Worm (Caenorhabditis elegans) whole organism, L3 larva: Measurements from ENCODE around the gene ccch-2.

ENCODE experiments used
- R02D3.7 ChIP-seq: fragments of 150-350 bp; optimal IDR thresholded peaks from 2 replicates; lab custom pipeline; 2014; ENCODE audit warnings: missing biosample characterization, missing genetic modification characterization
- ZK546.5 ChIP-seq: sonication (generic microtip); optimal IDR thresholded peaks from 2 replicates; lab custom pipeline; 2017; ENCODE audit warnings: missing biosample characterization, missing genetic modification characterization
- ama-1 ChIP-seq: fragments of 150-350 bp; optimal IDR thresholded peaks from 2 replicates; lab custom pipeline; 2018
- ceh-16 ChIP-seq: sonication (generic microtip); optimal IDR thresholded peaks from 2 replicates; lab custom pipeline; 2017; ENCODE audit warnings: missing biosample characterization, missing genetic modification characterization
- ceh-28 ChIP-seq: fragments of 150-350 bp; optimal IDR thresholded peaks from 2 replicates; lab custom pipeline; 2014; ENCODE audit warnings: missing biosample characterization, missing genetic modification reagents, missing genetic modification characterization
- ceh-9 ChIP-seq: sonication (generic microtip); optimal IDR thresholded peaks from 2 replicates; lab custom pipeline; 2018; ENCODE audit warnings: missing biosample characterization, missing genetic modification characterization
- daf-12 ChIP-seq: fragments of 150-350 bp; optimal IDR thresholded peaks from 2 replicates; lab custom pipeline; 2014; ENCODE audit warnings: missing biosample characterization, missing genetic modification reagents, missing genetic modification characterization
- egl-27 ChIP-seq: sonication (generic microtip); optimal IDR thresholded peaks from 4 replicates; lab custom pipeline; 2017; ENCODE audit warnings: missing biosample characterization, missing genetic modification reagents, missing genetic modification characterization
- egl-5 ChIP-seq: fragments of 150-350 bp; optimal IDR thresholded peaks from 2 replicates; lab custom pipeline; 2017; ENCODE audit warnings: missing biosample characterization, missing genetic modification reagents, missing genetic modification characterization, inconsistent platforms
- elt-2 ChIP-seq: sonication (generic microtip); optimal IDR thresholded peaks from 2 replicates; lab custom pipeline; 2016; ENCODE audit warnings: missing genetic modification reagents, mild to moderate bottlenecking, missing genetic modification characterization, missing compliant biosample characterization
- eor-1 ChIP-seq, 2 experiments: fragments of 150-350 bp; optimal IDR thresholded peaks; 2 replicates each; lab custom pipeline; 2014 to 2018; ENCODE audit warnings: missing biosample characterization in 2 of 2, missing genetic modification characterization in 2 of 2
- fkh-2 ChIP-seq: fragments of 150-350 bp; optimal IDR thresholded peaks from 2 replicates; lab custom pipeline; 2014; ENCODE audit warnings: missing biosample characterization, missing genetic modification reagents, missing genetic modification characterization
- fos-1 ChIP-seq: fragments of 150-350 bp; optimal IDR thresholded peaks from 2 replicates; lab custom pipeline; 2014; ENCODE audit warnings: missing biosample characterization, missing genetic modification characterization
- hmg-11 ChIP-seq: sonication (generic microtip); optimal IDR thresholded peaks from 2 replicates; lab custom pipeline; 2016; ENCODE audit warnings: missing genetic modification characterization, missing compliant biosample characterization
- lin-39 ChIP-seq: fragments of 150-350 bp; optimal IDR thresholded peaks from 2 replicates; lab custom pipeline; 2018; ENCODE audit warnings: missing biosample characterization, missing genetic modification reagents, missing genetic modification characterization
- mdl-1 ChIP-seq: fragments of 150-350 bp; optimal IDR thresholded peaks from 2 replicates; lab custom pipeline; 2014; ENCODE audit warnings: missing biosample characterization, missing genetic modification characterization
- mml-1 ChIP-seq: fragments of 150-350 bp; sonication (generic microtip); optimal IDR thresholded peaks from 3 replicates; lab custom pipeline; 2014; ENCODE audit warnings: missing biosample characterization, missing genetic modification characterization
- nfya-1 ChIP-seq: sonication (generic microtip); optimal IDR thresholded peaks from 2 replicates; lab custom pipeline; 2017; ENCODE audit warnings: missing genetic modification characterization, mild to moderate bottlenecking, missing compliant biosample characterization, antibody characterized with exemption, moderate library complexity; ENCODE audit not compliant: insufficient read depth
- nhr-12 ChIP-seq: fragments of 150-350 bp; optimal IDR thresholded peaks from 2 replicates; lab custom pipeline; 2014; ENCODE audit warnings: missing biosample characterization, missing genetic modification characterization
- nhr-23 ChIP-seq: fragments of 150-350 bp; optimal IDR thresholded peaks from 2 replicates; lab custom pipeline; 2014; ENCODE audit warnings: missing biosample characterization, missing genetic modification reagents, missing genetic modification characterization
- nhr-25 ChIP-seq: sonication (generic microtip); optimal IDR thresholded peaks from 2 replicates; lab custom pipeline; 2017; ENCODE audit warnings: missing biosample characterization, missing genetic modification characterization
- nhr-28 ChIP-seq: fragments of 150-350 bp; optimal IDR thresholded peaks from 2 replicates; lab custom pipeline; 2014; ENCODE audit warnings: missing biosample characterization, missing genetic modification characterization
- nhr-43 ChIP-seq: sonication (generic microtip); optimal IDR thresholded peaks from 2 replicates; lab custom pipeline; 2016; ENCODE audit warnings: mild to moderate bottlenecking, missing genetic modification characterization, missing compliant biosample characterization; ENCODE audit not compliant: poor library complexity, severe bottlenecking
- nhr-67 ChIP-seq: fragments of 150-350 bp; optimal IDR thresholded peaks from 2 replicates; lab custom pipeline; 2014; ENCODE audit warnings: missing biosample characterization, missing genetic modification characterization
- nhr-76 ChIP-seq: fragments of 150-350 bp; sonication (generic microtip); optimal IDR thresholded peaks from 5 replicates; lab custom pipeline; 2014; ENCODE audit warnings: missing biosample characterization, missing genetic modification characterization
- pqm-1 ChIP-seq: fragments of 150-350 bp; optimal IDR thresholded peaks from 2 replicates; lab custom pipeline; 2017; ENCODE audit warnings: missing biosample characterization, missing genetic modification characterization, inconsistent platforms
- sea-2 ChIP-seq: fragments of 150-350 bp; sonication (generic microtip); optimal IDR thresholded peaks from 4 replicates; lab custom pipeline; 2014; ENCODE audit warnings: missing biosample characterization, missing genetic modification reagents, missing genetic modification characterization
- skn-1 ChIP-seq: fragments of 150-350 bp; optimal IDR thresholded peaks from 2 replicates; lab custom pipeline; 2014; ENCODE audit warnings: missing biosample characterization, missing genetic modification characterization
- snpc-4 ChIP-seq: fragments of 150-350 bp; optimal IDR thresholded peaks from 2 replicates; lab custom pipeline; 2014; ENCODE audit warnings: missing biosample characterization, missing genetic modification characterization
- tbx-2 ChIP-seq: sonication (generic microtip); optimal IDR thresholded peaks from 2 replicates; lab custom pipeline; 2016; ENCODE audit warnings: mild to moderate bottlenecking, missing genetic modification characterization, missing compliant biosample characterization
- unc-39 ChIP-seq: sonication (generic microtip); optimal IDR thresholded peaks from 4 replicates; lab custom pipeline; 2017; ENCODE audit warnings: missing biosample characterization, missing genetic modification characterization
- zag-1 ChIP-seq: fragments of 150-350 bp; optimal IDR thresholded peaks from 2 replicates; lab custom pipeline; 2014; ENCODE audit warnings: missing biosample characterization, missing genetic modification characterization
- ztf-11 ChIP-seq: fragments of 150-350 bp; optimal IDR thresholded peaks from 2 replicates; lab custom pipeline; 2014; ENCODE audit warnings: missing biosample characterization, missing genetic modification characterization
- ztf-4 ChIP-seq: fragments of 150-350 bp; optimal IDR thresholded peaks from 2 replicates; lab custom pipeline; 2014; ENCODE audit warnings: missing biosample characterization, missing genetic modification characterization

The ccch-2 gene

ce11 chrIV:16247131-16247530, 30.9 kb upstream of the ccch-2 start, which contains the start of gene F38C2.1:
F38C2.1 (plus strand) TSS chrIV:16247431.
- TF ChIP-seq ztf-4 (tag; lab: Kevin White, UChicago) (no peak), nfya-1 (tag; lab: Kevin White, UChicago) (no peak), nhr-67 (tag; lab: Kevin White, UChicago) (no peak), mml-1 (tag; lab: Kevin White, UChicago) (no peak), daf-12 (tag; lab: Kevin White, UChicago) (no peak), nhr-43 (tag; lab: Kevin White, UChicago) (no peak), ceh-28 (tag; lab: Kevin White, UChicago) (no peak), R02D3.7 (no peak), ama-1 (no peak), egl-5 (tag; lab: Kevin White, UChicago) (no peak), zag-1 (tag; lab: Kevin White, UChicago) (no peak), lin-39 (tag; lab: Kevin White, UChicago) (no peak), tbx-2 (no peak), unc-39 (tag; lab: Kevin White, UChicago) (no peak), ZK546.5 (tag; lab: Kevin White, UChicago) (no peak), ztf-11 (tag; lab: Kevin White, UChicago) (no peak), pqm-1 (tag; lab: Kevin White, UChicago) (no peak), fos-1 (tag; lab: Kevin White, UChicago) (no peak)

- TF ChIP-seq ztf-11 (tag; lab: Kevin White, UChicago) (no peak), fkh-2 (tag; lab: Kevin White, UChicago) (no peak), nfya-1 (tag; lab: Kevin White, UChicago) (no peak), sea-2 (GFP tag; lab: Kevin White, UChicago) (no peak), daf-12 (tag; lab: Kevin White, UChicago) (no peak), mdl-1 (no peak), hmg-11 (no peak)
Observed at ce11 chrIV:16254464-16254863, 23.5 kb upstream of the ccch-2 start, which contains the start of gene hlh-17. hlh-17 (plus strand) TSS chrIV:16254764.

ce11 chrIV:16257330-16257729, 20.7 kb upstream of the ccch-2 start, which contains the start of gene hlh-31:
hlh-31 (plus strand) TSS chrIV:16257630.
- TF ChIP-seq daf-12 (tag; lab: Kevin White, UChicago) (no peak), snpc-4 (tag; lab: Kevin White, UChicago) (no peak), ztf-11 (tag; lab: Kevin White, UChicago) (no peak), elt-2 (tag; lab: Kevin White, UChicago) (no peak), nfya-1 (tag; lab: Kevin White, UChicago) (no peak)

ce11 chrIV:16270955-16271354, 7.0 kb upstream of the ccch-2 start, which contains the start of gene F38C2.4:
F38C2.4 (plus strand) TSS chrIV:16271255.
- TF ChIP-seq hmg-11, result no peak
- no peak for TF ChIP-seq fkh-2 (tag; lab: Kevin White, UChicago)
- TF ChIP-seq ZK546.5 (tag; lab: Kevin White, UChicago), result no peak

ce11 chrIV:16277291-16277690, 711 bp upstream of the ccch-2 start, which contains the start of gene F38C2.7:
F38C2.7 (minus strand) TSS chrIV:16277391.
- TF ChIP-seq nhr-28, result no peak
- no peak for TF ChIP-seq skn-1 (tag; lab: Kevin White, UChicago)
- TF ChIP-seq tbx-2, result no peak
- TF ChIP-seq nhr-76 (tag; lab: Kevin White, UChicago), result no peak
- TF ChIP-seq, all 47 proteins: peak for 0

ce11 chrIV:16280614-16281013, 2.6 kb downstream of the ccch-2 start, which contains the start of gene clec-191:
clec-191 (minus strand) TSS chrIV:16280714.
- TF ChIP-seq unc-39 (tag; lab: Kevin White, UChicago), result no peak
- TF ChIP-seq nhr-25 (tag; lab: Kevin White, UChicago), result no peak
- TF ChIP-seq egl-27, result no peak
- no peak for TF ChIP-seq ceh-9 (tag; lab: Kevin White, UChicago)
- no peak for TF ChIP-seq nhr-28
- no peak for TF ChIP-seq ceh-16 (tag; lab: Kevin White, UChicago)
- no peak for TF ChIP-seq nhr-12
- TF ChIP-seq daf-12 (tag; lab: Kevin White, UChicago), result no peak
- TF ChIP-seq nhr-23, result no peak
- no peak for TF ChIP-seq ztf-11 (tag; lab: Kevin White, UChicago)
- no peak for TF ChIP-seq eor-1 (tag; optimal IDR thresholded peaks at IDR 0.05; lab: Kevin White, UChicago)
- TF ChIP-seq ceh-28 (tag; lab: Kevin White, UChicago), result no peak
- no peak for TF ChIP-seq elt-2 (tag; lab: Kevin White, UChicago)
